Fruit fly (Drosophila melanogaster) ovary, adult (tissue): ENCODE data around the gene CG7772.

Source experiments
- CG17801 ChIP-seq: fragments of 200-800 bp; optimal IDR thresholded peaks from 2 replicates; lab custom pipeline; 2019; ENCODE audit warnings: missing biosample characterization, mild to moderate bottlenecking, missing genetic modification characterization, moderate library complexity; ENCODE audit not compliant: partially characterized antibody

Gene CG7772

dm6 chrX:17865103-17865502, 42.0 kb downstream of the CG7772 start:
- TF ChIP-seq CG17801 (GFP tag; lab: Kevin White, UChicago) = no peak

- TF ChIP-seq CG17801 (GFP tag; lab: Kevin White, UChicago) = peak; percentile 54
Observed at dm6 chrX:17860711-17861110, 46.4 kb downstream of the CG7772 start, which contains the start of the genes Arp8 and CG6769. Arp8 (minus strand) TSS chrX:17860800. CG6769 (plus strand) TSS chrX:17861002.

- no peak for TF ChIP-seq CG17801 (GFP tag; lab: Kevin White, UChicago)
Observed at dm6 chrX:17857809-17858208, 49.3 kb downstream of the CG7772 start.

dm6 chrX:17856458-17857277, 50.4 kb downstream of the CG7772 start, which contains the start of gene Srx:
Srx (plus strand) TSS chrX:17856974.
- TF ChIP-seq CG17801 (GFP tag; lab: Kevin White, UChicago) = peak; percentile 65
